Worm (Caenorhabditis elegans) whole organism, L4 larva: Measurements from ENCODE around the gene set-24.

Experiments
- aly-2 ChIP-seq: sonication (generic microtip); optimal IDR thresholded peaks from 2 replicates; lab custom pipeline; 2018; ENCODE audit warnings: missing biosample characterization, missing genetic modification characterization
- dmd-8 ChIP-seq: fragments of 200-800 bp; sonication (Bioruptor generic); IDR thresholded peaks from 2 replicates; pipeline ENCODE4 v1.3.6; 2022; ENCODE audit warnings: missing genetic modification characterization, missing compliant biosample characterization
- fos-1 ChIP-seq: fragments of 150-350 bp; optimal IDR thresholded peaks from 2 replicates; lab custom pipeline; 2014; ENCODE audit warnings: missing biosample characterization, missing genetic modification characterization
- hlh-11 ChIP-seq: fragments of 200-800 bp; sonication (Bioruptor generic); optimal IDR thresholded peaks from 2 replicates; lab custom pipeline; 2018; ENCODE audit warnings: mild to moderate bottlenecking, missing genetic modification characterization, missing compliant biosample characterization
- lin-15B ChIP-seq: fragments of 150-350 bp; sonication (generic microtip); optimal IDR thresholded peaks from 3 replicates; lab custom pipeline; 2014; ENCODE audit warnings: missing biosample characterization, missing genetic modification characterization
- mdl-1 ChIP-seq, 2 experiments: fragments of 150-350 bp in 1 of 2; sonication (generic microtip) in 1 of 2; optimal IDR thresholded peaks; 2 replicates each; lab custom pipeline; 2014 to 2017; ENCODE audit warnings: missing biosample characterization in 2 of 2, missing genetic modification characterization in 2 of 2
- nhr-11 ChIP-seq: fragments of 150-350 bp; optimal IDR thresholded peaks from 2 replicates; lab custom pipeline; 2014; ENCODE audit warnings: missing biosample characterization, missing genetic modification characterization
- nhr-237 ChIP-seq: sonication (generic microtip); optimal IDR thresholded peaks from 2 replicates; lab custom pipeline; 2017; ENCODE audit warnings: missing biosample characterization, missing genetic modification characterization
- nhr-42 ChIP-seq: fragments of 200-800 bp; sonication (Bioruptor generic); IDR thresholded peaks from 2 replicates; pipeline ENCODE4 v1.3.6; 2022; ENCODE audit warnings: missing genetic modification characterization, missing compliant biosample characterization
- pqm-1 ChIP-seq: sonication (generic microtip); optimal IDR thresholded peaks from 2 replicates; lab custom pipeline; 2017; ENCODE audit warnings: missing biosample characterization, missing genetic modification characterization
- skn-1 ChIP-seq: fragments of 150-350 bp; optimal IDR thresholded peaks from 2 replicates; lab custom pipeline; 2014; ENCODE audit warnings: missing biosample characterization, missing genetic modification characterization
- unc-39 ChIP-seq: sonication (generic microtip); optimal IDR thresholded peaks from 2 replicates; lab custom pipeline; 2017; ENCODE audit warnings: missing biosample characterization, missing genetic modification characterization
- zag-1 ChIP-seq: fragments of 150-350 bp; optimal IDR thresholded peaks from 2 replicates; lab custom pipeline; 2014; ENCODE audit warnings: missing biosample characterization, missing genetic modification characterization

DNA sequence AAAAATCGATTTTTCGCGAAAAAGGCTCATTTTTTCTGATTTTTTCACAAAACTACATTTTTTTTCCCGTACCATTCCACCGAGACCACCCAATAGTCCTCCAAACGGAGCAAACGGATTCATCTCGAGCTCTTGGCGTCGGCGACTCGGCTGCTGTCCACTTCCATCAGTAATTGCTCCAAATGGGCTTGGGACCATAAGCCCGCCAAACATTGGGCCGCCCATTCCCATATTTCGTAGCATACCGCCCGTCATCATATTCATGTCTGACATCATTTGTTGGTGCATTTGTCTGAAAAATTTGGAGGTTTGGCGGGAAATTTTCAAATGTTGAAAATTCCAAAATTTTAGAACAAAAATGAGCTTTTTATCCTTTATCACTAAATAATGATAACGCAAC is 32.1 kb downstream of the set-24 start:
- TF ChIP-seq lin-15B (tag; lab: Kevin White, UChicago): no peak
- no peak for TF ChIP-seq nhr-237
- no peak for TF ChIP-seq fos-1 (tag; lab: Kevin White, UChicago)
- no peak for TF ChIP-seq aly-2 (tag; lab: Kevin White, UChicago)
- no peak; the same call in 1 of the 2 replicates for TF ChIP-seq nhr-42 (GFP tag; lab: Robert Waterston, UW)
- TF ChIP-seq hlh-11 (tag; lab: Kevin White, UChicago): no peak
- no peak for TF ChIP-seq pqm-1 (tag; lab: Kevin White, UChicago)
- TF ChIP-seq unc-39 (tag; lab: Kevin White, UChicago): no peak
- no peak for TF ChIP-seq skn-1 (tag; lab: Kevin White, UChicago)
- no peak for TF ChIP-seq dmd-8 (GFP tag; lab: Robert Waterston, UW)
- TF ChIP-seq nhr-11: no peak
- no peak for TF ChIP-seq mdl-1 (tag; optimal IDR thresholded peaks at IDR 0.05; lab: Kevin White, UChicago)
- no peak for TF ChIP-seq zag-1 (tag; lab: Kevin White, UChicago)
